Worm (Caenorhabditis elegans) whole organism, late embryonic: ENCODE results near the gene gcl-1.

Experiments used
- C08G9.2 ChIP-seq: sonication (generic microtip); optimal IDR thresholded peaks from 2 replicates; lab custom pipeline; 2016; ENCODE audit warnings: mild to moderate bottlenecking, missing genetic modification characterization, moderate library complexity, missing compliant biosample characterization
- C38D4.7 ChIP-seq: fragments of 200-800 bp; sonication (Bioruptor generic); optimal IDR thresholded peaks from 2 replicates; lab custom pipeline; 2018; ENCODE audit warnings: mild to moderate bottlenecking, missing genetic modification characterization, moderate library complexity, missing compliant biosample characterization
- F13H6.1 ChIP-seq: sonication (generic microtip); optimal IDR thresholded peaks from 2 replicates; lab custom pipeline; 2016; ENCODE audit warnings: missing genetic modification characterization, missing compliant biosample characterization
- K02D7.2 ChIP-seq: sonication (generic microtip); optimal IDR thresholded peaks from 2 replicates; lab custom pipeline; 2017; ENCODE audit warnings: mild to moderate bottlenecking, missing genetic modification characterization, missing compliant biosample characterization
- K09A11.1 ChIP-seq: sonication (generic microtip); optimal IDR thresholded peaks from 2 replicates; lab custom pipeline; 2017; ENCODE audit warnings: antibody characterized with exemption, mild to moderate bottlenecking, missing genetic modification characterization, missing compliant biosample characterization; ENCODE audit not compliant: insufficient read depth
- T23F11.4 ChIP-seq: fragments of 200-800 bp; sonication (Bioruptor generic); optimal IDR thresholded peaks from 2 replicates; lab custom pipeline; 2018; ENCODE audit warnings: mild to moderate bottlenecking, missing genetic modification characterization, missing compliant biosample characterization
- Y22D7AL.16 ChIP-seq: sonication (generic microtip); optimal IDR thresholded peaks from 2 replicates; lab custom pipeline; 2016; ENCODE audit warnings: missing genetic modification characterization, missing compliant biosample characterization
- ama-1 ChIP-seq: fragments of 150-350 bp; optimal IDR thresholded peaks from 2 replicates; lab custom pipeline; 2014
- ceh-14 ChIP-seq: sonication (generic microtip); optimal IDR thresholded peaks from 2 replicates; lab custom pipeline; 2016; ENCODE audit warnings: missing genotype, missing genetic modification characterization, missing compliant biosample characterization
- ceh-18 ChIP-seq: sonication (generic microtip); optimal IDR thresholded peaks from 2 replicates; lab custom pipeline; 2016; ENCODE audit warnings: missing genetic modification characterization, missing compliant biosample characterization
- ceh-19 ChIP-seq: fragments of 200-800 bp; sonication (Bioruptor generic); optimal IDR thresholded peaks from 2 replicates; lab custom pipeline; 2018; ENCODE audit warnings: mild to moderate bottlenecking, missing genetic modification characterization, missing compliant biosample characterization
- ceh-2 ChIP-seq: sonication (generic microtip); optimal IDR thresholded peaks from 2 replicates; lab custom pipeline; 2016; ENCODE audit warnings: missing genotype, missing genetic modification characterization, missing compliant biosample characterization
- ceh-22 ChIP-seq: sonication (generic microtip); optimal IDR thresholded peaks from 2 replicates; lab custom pipeline; 2017; ENCODE audit warnings: missing biosample characterization, missing genetic modification characterization
- ceh-24 ChIP-seq: sonication (generic microtip); optimal IDR thresholded peaks from 2 replicates; lab custom pipeline; 2016; ENCODE audit warnings: mild to moderate bottlenecking, missing genetic modification characterization, missing compliant biosample characterization
- ceh-30 ChIP-seq: fragments of 150-350 bp; optimal IDR thresholded peaks from 2 replicates; lab custom pipeline; 2014; ENCODE audit warnings: missing biosample characterization, missing genetic modification characterization
- ceh-45 ChIP-seq: fragments of 200-800 bp; sonication (Bioruptor generic); IDR thresholded peaks from 2 replicates; pipeline ENCODE4 v1.3.6; 2022; ENCODE audit warnings: missing genetic modification reagents, missing genetic modification characterization, missing compliant biosample characterization
- ceh-9 ChIP-seq: sonication (generic microtip); optimal IDR thresholded peaks from 2 replicates; lab custom pipeline; 2016; ENCODE audit warnings: mild to moderate bottlenecking, missing genetic modification characterization, inconsistent platforms, missing compliant biosample characterization
- che-1 ChIP-seq: sonication (generic microtip); optimal IDR thresholded peaks from 2 replicates; lab custom pipeline; 2016; ENCODE audit warnings: mild to moderate bottlenecking, missing genetic modification characterization, missing compliant biosample characterization
- dmd-4 ChIP-seq: sonication (generic microtip); optimal IDR thresholded peaks from 2 replicates; lab custom pipeline; 2016; ENCODE audit warnings: borderline replicate concordance, missing genetic modification characterization, missing compliant biosample characterization
- elt-2 ChIP-seq: sonication (generic microtip); optimal IDR thresholded peaks from 2 replicates; lab custom pipeline; 2016; ENCODE audit warnings: missing genetic modification reagents, missing genetic modification characterization, missing compliant biosample characterization
- ets-4 ChIP-seq: sonication (generic microtip); optimal IDR thresholded peaks from 2 replicates; lab custom pipeline; 2016; ENCODE audit warnings: missing genetic modification characterization, missing compliant biosample characterization
- eyg-1 ChIP-seq: sonication (generic microtip); optimal IDR thresholded peaks from 2 replicates; lab custom pipeline; 2016; ENCODE audit warnings: missing genotype, missing genetic modification characterization, missing compliant biosample characterization
- fax-1 ChIP-seq: sonication (generic microtip); optimal IDR thresholded peaks from 2 replicates; lab custom pipeline; 2016; ENCODE audit warnings: missing genotype, missing genetic modification characterization, missing compliant biosample characterization
- fkh-10 ChIP-seq: fragments of 150-350 bp; optimal IDR thresholded peaks from 2 replicates; lab custom pipeline; 2014; ENCODE audit warnings: missing biosample characterization, missing genetic modification reagents, missing genetic modification characterization
- gmeb-2 ChIP-seq: sonication (generic microtip); optimal IDR thresholded peaks from 2 replicates; lab custom pipeline; 2016; ENCODE audit warnings: missing genetic modification characterization, inconsistent platforms, missing compliant biosample characterization
- hlh-15 ChIP-seq: sonication (generic microtip); optimal IDR thresholded peaks from 2 replicates; lab custom pipeline; 2016; ENCODE audit warnings: missing genetic modification characterization, missing compliant biosample characterization
- hlh-8 ChIP-seq: sonication (generic microtip); optimal IDR thresholded peaks from 2 replicates; lab custom pipeline; 2016; ENCODE audit warnings: missing genotype, missing genetic modification characterization, missing compliant biosample characterization
- lin-11 ChIP-seq: fragments of 200-800 bp; sonication (Bioruptor generic); optimal IDR thresholded peaks from 2 replicates; lab custom pipeline; 2018; ENCODE audit warnings: mild to moderate bottlenecking, missing genetic modification characterization, missing compliant biosample characterization
- mec-3 ChIP-seq: sonication (generic microtip); optimal IDR thresholded peaks from 2 replicates; lab custom pipeline; 2016; ENCODE audit warnings: borderline replicate concordance, missing genetic modification characterization, missing compliant biosample characterization
- nfya-1 ChIP-seq: sonication (generic microtip); optimal IDR thresholded peaks from 2 replicates; lab custom pipeline; 2017; ENCODE audit warnings: missing genetic modification characterization, mild to moderate bottlenecking, missing compliant biosample characterization, antibody characterized with exemption, moderate library complexity
- nhr-11 ChIP-seq: fragments of 150-350 bp; optimal IDR thresholded peaks from 2 replicates; lab custom pipeline; 2014; ENCODE audit warnings: missing biosample characterization, missing genetic modification characterization
- nhr-232 ChIP-seq: sonication (generic microtip); optimal IDR thresholded peaks from 2 replicates; lab custom pipeline; 2016; ENCODE audit warnings: missing genetic modification characterization, missing compliant biosample characterization
- odd-2 ChIP-seq: sonication (generic microtip); optimal IDR thresholded peaks from 2 replicates; lab custom pipeline; 2017; ENCODE audit warnings: antibody characterized with exemption, mild to moderate bottlenecking, missing genetic modification characterization, missing compliant biosample characterization
- pag-3 ChIP-seq: sonication (generic microtip); optimal IDR thresholded peaks from 2 replicates; lab custom pipeline; 2016; ENCODE audit warnings: missing compliant biosample characterization, missing genetic modification characterization, borderline replicate concordance
- pat-9 ChIP-seq: fragments of 200-800 bp; sonication (Bioruptor generic); optimal IDR thresholded peaks from 2 replicates; lab custom pipeline; 2018; ENCODE audit warnings: mild to moderate bottlenecking, missing genetic modification characterization, moderate library complexity, missing compliant biosample characterization
- pax-1 ChIP-seq: fragments of 150-350 bp; optimal IDR thresholded peaks from 2 replicates; lab custom pipeline; 2014; ENCODE audit warnings: missing biosample characterization, missing genetic modification characterization
- pha-2 ChIP-seq: sonication (generic microtip); optimal IDR thresholded peaks from 2 replicates; lab custom pipeline; 2017; ENCODE audit warnings: mild to moderate bottlenecking, missing genetic modification characterization, missing compliant biosample characterization
- pha-4 ChIP-seq: fragments of 150-350 bp; optimal IDR thresholded peaks from 2 replicates; lab custom pipeline; 2018; ENCODE audit warnings: missing biosample characterization, missing genetic modification reagents, missing genetic modification characterization
- pqm-1 ChIP-seq: sonication (generic microtip); optimal IDR thresholded peaks from 2 replicates; lab custom pipeline; 2016; ENCODE audit warnings: missing genetic modification characterization, missing compliant biosample characterization
- pros-1 ChIP-seq: fragments of 150-350 bp; optimal IDR thresholded peaks from 2 replicates; lab custom pipeline; 2014; ENCODE audit warnings: missing biosample characterization, missing genetic modification reagents, missing genetic modification characterization
- rnt-1 ChIP-seq: sonication (generic microtip); optimal IDR thresholded peaks from 2 replicates; lab custom pipeline; 2016; ENCODE audit warnings: missing genetic modification characterization, missing compliant biosample characterization
- sdc-2 ChIP-seq: sonication (generic microtip); optimal IDR thresholded peaks from 2 replicates; lab custom pipeline; 2016; ENCODE audit warnings: missing genotype, missing genetic modification characterization, missing compliant biosample characterization
- sox-2 ChIP-seq: fragments of 200-800 bp; sonication (Bioruptor generic); IDR thresholded peaks from 2 replicates; pipeline ENCODE4 v1.3.6; 2022; ENCODE audit warnings: missing genetic modification reagents, missing genetic modification characterization, missing compliant biosample characterization
- sox-4 ChIP-seq: sonication (generic microtip); optimal IDR thresholded peaks from 2 replicates; lab custom pipeline; 2017; ENCODE audit warnings: mild to moderate bottlenecking, missing genetic modification characterization, inconsistent platforms, missing compliant biosample characterization
- syd-9 ChIP-seq: sonication (generic microtip); optimal IDR thresholded peaks from 2 replicates; lab custom pipeline; 2016; ENCODE audit warnings: mild to moderate bottlenecking, missing genetic modification characterization, moderate library complexity, missing compliant biosample characterization
- tbx-2 ChIP-seq: sonication (generic microtip); optimal IDR thresholded peaks from 2 replicates; lab custom pipeline; 2016; ENCODE audit warnings: missing genetic modification characterization, missing compliant biosample characterization
- tbx-7 ChIP-seq: sonication (generic microtip); optimal IDR thresholded peaks from 2 replicates; lab custom pipeline; 2016; ENCODE audit warnings: missing genotype, missing genetic modification characterization, missing compliant biosample characterization
- ttx-3 ChIP-seq: sonication (generic microtip); optimal IDR thresholded peaks from 2 replicates; lab custom pipeline; 2016; ENCODE audit warnings: missing genetic modification reagents, missing genetic modification characterization, missing compliant biosample characterization
- unc-3 ChIP-seq, 2 experiments: fragments of 200-800 bp in 1 of 2; sonication (Bioruptor generic) in 1 of 2; sonication (generic microtip) in 1 of 2; conservative IDR thresholded peaks in 1 of 2; optimal IDR thresholded peaks in 1 of 2; 2 replicates each; pipeline versions ENCODE4 v1.3.6 to Lab custom; 2016 to 2022; ENCODE audit warnings: missing compliant biosample characterization in 2 of 2, missing genetic modification characterization in 2 of 2, missing genetic modification reagents in 1 of 2
- unc-42 ChIP-seq: sonication (generic microtip); optimal IDR thresholded peaks from 2 replicates; lab custom pipeline; 2016; ENCODE audit warnings: missing genotype, missing genetic modification characterization, missing compliant biosample characterization
- unc-55 ChIP-seq: sonication (generic microtip); optimal IDR thresholded peaks from 2 replicates; lab custom pipeline; 2017; ENCODE audit warnings: missing biosample characterization, missing genetic modification reagents, missing genetic modification characterization
- ztf-16 ChIP-seq: sonication (generic microtip); optimal IDR thresholded peaks from 2 replicates; lab custom pipeline; 2017; ENCODE audit warnings: missing genetic modification characterization, missing compliant biosample characterization

The gcl-1 gene

DNA sequence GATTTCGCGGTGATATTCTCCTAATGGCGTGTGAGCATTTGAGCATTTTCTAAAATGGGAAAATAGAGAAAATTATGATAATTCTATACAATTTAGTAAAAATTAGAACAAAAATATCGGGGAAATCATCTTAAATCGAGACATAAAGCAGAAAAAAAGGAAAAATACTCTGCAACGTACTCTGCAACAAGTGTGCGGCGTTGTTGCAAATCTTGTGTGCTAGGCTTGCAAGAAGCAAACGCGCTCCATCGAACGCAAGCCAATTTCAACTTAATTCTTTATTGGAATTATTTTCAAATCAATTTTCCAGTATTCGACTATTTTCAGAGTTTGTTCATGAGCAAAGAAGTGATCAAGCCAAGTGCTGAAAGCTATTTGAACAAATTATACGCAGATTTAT, 26.7 kb downstream of the gcl-1 start, which contains the start of the genes Y62E10A.20, Y62E10A.23 and mdt-9:
Gene Y62E10A.20 (minus strand): TSS at position 49 of the 400 bp plus-strand sequence.
Gene Y62E10A.23 (plus strand): TSS at position 282 of the 400 bp plus-strand sequence.
Gene mdt-9 (plus strand): TSS at position 338 of the 400 bp plus-strand sequence.
- TF ChIP-seq pqm-1 = no peak
- TF ChIP-seq T23F11.4 = peak; percentile 66
- TF ChIP-seq ceh-19 = peak; percentile 70
- peak; percentile 49 for TF ChIP-seq gmeb-2 (tag; lab: Kevin White, UChicago)
- TF ChIP-seq hlh-15 (tag; lab: Kevin White, UChicago) = peak; percentile 49
- TF ChIP-seq pax-1 (tag; lab: Kevin White, UChicago) = peak; percentile 24
- TF ChIP-seq C08G9.2 (tag; lab: Kevin White, UChicago) = peak; percentile 55
- peak; percentile 46 for TF ChIP-seq ceh-18 (tag; lab: Kevin White, UChicago)
- peak; percentile 25 for TF ChIP-seq odd-2 (tag; lab: Kevin White, UChicago)
- TF ChIP-seq ceh-30 = no peak
- no peak for TF ChIP-seq ceh-9 (tag; lab: Kevin White, UChicago)
- TF ChIP-seq nhr-232 (tag; lab: Kevin White, UChicago) = no peak
- TF ChIP-seq K09A11.1 (tag; lab: Kevin White, UChicago) = peak; percentile 77
- TF ChIP-seq sdc-2 (tag; lab: Kevin White, UChicago) = no peak
- peak; percentile 89 for TF ChIP-seq unc-42 (tag; lab: Kevin White, UChicago)
- TF ChIP-seq ama-1 (lab: Kevin White, UChicago) = no peak
- TF ChIP-seq nhr-11 (tag; lab: Kevin White, UChicago) = no peak
- peak; percentile 88 for TF ChIP-seq ceh-14 (tag; lab: Kevin White, UChicago)
- peak; percentile 91 for TF ChIP-seq fax-1 (tag; lab: Kevin White, UChicago)
- peak; percentile 42 for TF ChIP-seq che-1 (tag; lab: Kevin White, UChicago)
- TF ChIP-seq F13H6.1 (tag; lab: Kevin White, UChicago) = peak; percentile 28
- no peak for TF ChIP-seq mec-3
- no peak for TF ChIP-seq dmd-4
- peak; percentile 70; the same call in 1 of the 2 replicates for TF ChIP-seq unc-3 (GFP tag; conservative IDR thresholded peaks at IDR 0.05; lab: Robert Waterston, UW)
- peak; percentile 68 for TF ChIP-seq unc-3 (tag; optimal IDR thresholded peaks at IDR 0.05; lab: Kevin White, UChicago)
- peak; percentile 67 for TF ChIP-seq pat-9
- TF ChIP-seq pros-1 = peak; percentile 42
- no peak for TF ChIP-seq ets-4 (tag; lab: Kevin White, UChicago)
- TF ChIP-seq K02D7.2 (tag; lab: Kevin White, UChicago) = peak; percentile 52
- peak; percentile 59 for TF ChIP-seq sox-4
- TF ChIP-seq fkh-10 (GFP tag; lab: Kevin White, UChicago) = no peak
- peak; percentile 27 for TF ChIP-seq eyg-1 (tag; lab: Kevin White, UChicago)
- TF ChIP-seq Y22D7AL.16 (tag; lab: Kevin White, UChicago) = no peak
- TF ChIP-seq pag-3 (tag; lab: Kevin White, UChicago) = no peak
- TF ChIP-seq hlh-8 = peak; percentile 60
- peak; percentile 33 for TF ChIP-seq lin-11 (tag; lab: Kevin White, UChicago)
- peak; percentile 4 for TF ChIP-seq unc-55 (GFP tag; lab: Kevin White, UChicago)
- peak; percentile 39 for TF ChIP-seq ceh-2 (tag; lab: Kevin White, UChicago)
- TF ChIP-seq C38D4.7 (GFP tag; lab: Kevin White, UChicago) = peak; percentile 57
- no peak for TF ChIP-seq ceh-22 (tag; lab: Kevin White, UChicago)
- TF ChIP-seq pha-4 (tag; lab: Kevin White, UChicago) = no peak
- TF ChIP-seq tbx-7 = peak; percentile 10
- peak; percentile 84 for TF ChIP-seq nfya-1 (tag; lab: Kevin White, UChicago)
- TF ChIP-seq elt-2 (tag; lab: Kevin White, UChicago) = peak; percentile 80
- peak; percentile 45 for TF ChIP-seq rnt-1
- peak; percentile 61 for TF ChIP-seq ztf-16 (tag; lab: Kevin White, UChicago)
- TF ChIP-seq ttx-3 = peak; percentile 63
- peak; percentile 54 for TF ChIP-seq pha-2 (tag; lab: Kevin White, UChicago)
- TF ChIP-seq sox-2 (GFP tag; lab: Robert Waterston, UW) = peak; percentile 15; the same call in 1 of the 2 replicates
- TF ChIP-seq syd-9 (tag; lab: Kevin White, UChicago) = peak; percentile 47
- 0 out of 2 replicates have a peak, but pooled peaks have one; percentile 52 for TF ChIP-seq ceh-45 (GFP tag; lab: Robert Waterston, UW)
- TF ChIP-seq tbx-2 (tag; lab: Kevin White, UChicago) = peak; percentile 67
- peak; percentile 14 for TF ChIP-seq ceh-24 (tag; lab: Kevin White, UChicago)
